Fruit fly (Drosophila melanogaster): ENCODE data around the gene Fur1.

Gene Fur1

DNA sequence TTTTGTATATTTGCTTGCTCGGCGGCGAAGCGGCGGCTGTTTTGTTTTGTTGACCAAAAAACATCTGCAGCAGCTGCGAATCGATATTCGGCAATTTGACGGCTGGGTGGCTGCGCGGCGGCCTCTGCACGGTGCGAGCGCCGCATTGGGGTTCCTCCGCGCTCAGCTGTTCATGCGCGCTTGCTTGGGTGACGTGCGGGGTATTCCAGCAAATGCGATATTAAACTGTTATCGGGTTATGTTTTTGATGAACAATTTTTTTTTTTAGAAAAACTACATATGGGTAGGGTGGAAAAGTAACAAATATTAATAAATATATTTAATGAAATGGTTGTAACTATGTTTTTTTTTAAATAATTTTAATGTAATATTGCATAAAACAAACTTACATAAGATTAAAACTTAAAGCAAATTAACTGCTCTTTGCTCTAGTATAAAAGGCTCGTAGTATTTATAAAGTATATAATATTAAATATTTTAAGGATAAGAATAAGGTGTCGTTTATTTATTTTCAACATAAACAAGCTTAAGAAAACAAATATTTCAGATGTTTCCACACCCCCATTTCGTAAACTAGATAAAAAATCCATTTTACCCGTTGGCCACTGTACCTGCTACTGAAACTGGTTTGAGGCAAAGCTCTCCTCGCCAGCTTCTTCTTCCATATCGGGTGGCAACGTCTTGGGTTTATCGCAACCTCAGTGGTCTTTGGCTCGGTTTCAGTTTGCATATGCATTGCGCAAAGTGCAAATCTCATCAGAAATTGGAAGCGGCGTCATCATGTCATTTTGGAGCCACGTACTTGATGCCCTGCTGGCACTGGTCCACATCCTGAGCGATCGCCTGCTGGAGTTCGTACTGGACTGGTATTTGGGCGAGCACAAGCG is 18.2 kb upstream of the Fur1 start, which contains the start of the genes Gnpat and CG5112 (continued):
- TF ChIP-seq cg (GFP tag; optimal IDR thresholded peaks at IDR 0.05), result no peak
- peak; percentile 52 for TF ChIP-seq Chrac-16 (GFP tag; optimal IDR thresholded peaks at IDR 0.05)
- peak; percentile 46 for TF ChIP-seq trem (tag; optimal IDR thresholded peaks at IDR 0.05)
- TF ChIP-seq CG2678 (tag; optimal IDR thresholded peaks at IDR 0.05), result peak; percentile 64
- TF ChIP-seq gcm (GFP tag; optimal IDR thresholded peaks at IDR 0.05), result peak; percentile 48
- TF ChIP-seq CG2120 (GFP tag; optimal IDR thresholded peaks at IDR 0.05), result peak; percentile 79
- peak; percentile 86 for TF ChIP-seq CG11456 (GFP tag; IDR thresholded peaks at IDR 0.05)
- peak; percentile 36 for TF ChIP-seq nmo (GFP tag; optimal IDR thresholded peaks at IDR 0.05)
- TF ChIP-seq NK7.1 (GFP tag; optimal IDR thresholded peaks at IDR 0.05), result peak; percentile 9
- peak; percentile 65 for TF ChIP-seq Meics (GFP tag; optimal IDR thresholded peaks at IDR 0.05)
- peak; percentile 80 for TF ChIP-seq H2.0 (GFP tag; IDR thresholded peaks at IDR 0.05)
- TF ChIP-seq nau (GFP tag; optimal IDR thresholded peaks at IDR 0.05), result peak; percentile 48
- peak; percentile 50 for TF ChIP-seq CG12769 (tag; optimal IDR thresholded peaks at IDR 0.05)
- TF ChIP-seq slbo (GFP tag; IDR thresholded peaks at IDR 0.05), result peak; percentile 87
- TF ChIP-seq CG34376 (GFP tag; optimal IDR thresholded peaks at IDR 0.05), result peak; percentile 10

DNA sequence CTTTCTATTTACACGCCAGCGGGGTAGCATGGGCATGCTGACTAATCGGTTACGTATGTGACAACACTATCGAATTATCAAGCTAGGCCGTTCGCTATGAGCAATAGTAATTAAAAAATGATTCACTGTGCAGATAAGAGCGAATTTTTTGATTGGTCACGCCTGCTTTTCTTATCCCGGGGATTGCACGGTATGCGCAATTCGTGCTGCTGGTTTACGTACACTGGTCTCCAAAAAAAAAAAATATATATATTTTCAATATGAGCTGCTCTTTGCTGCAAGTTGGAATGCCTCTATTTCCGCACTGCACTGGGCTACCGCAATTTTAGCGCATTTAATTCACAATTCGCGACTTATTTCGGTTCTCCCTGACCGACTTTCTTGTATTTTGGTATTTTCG is 17.5 kb upstream of the Fur1 start:
- TF ChIP-seq ranshi (GFP tag; IDR thresholded peaks at IDR 0.05) (no peak), inv (GFP tag; IDR thresholded peaks at IDR 0.05; ENCODE audit: partially characterized antibody) (no peak), CG11560 (tag; IDR thresholded peaks at IDR 0.05) (no peak), CG2120 (GFP tag; optimal IDR thresholded peaks at IDR 0.05) (no peak), sob (GFP tag; IDR thresholded peaks at IDR 0.05) (no peak), gcm2 (GFP tag; optimal IDR thresholded peaks at IDR 0.05) (no peak), CrebB (tag; optimal IDR thresholded peaks at IDR 0.05) (no peak), CG12299 (tag; optimal IDR thresholded peaks at IDR 0.05) (no peak), CG1647 (GFP tag; optimal IDR thresholded peaks at IDR 0.05) (no peak), Poxn (GFP tag; IDR thresholded peaks at IDR 0.05) (no peak), nerfin-1 (tag; optimal IDR thresholded peaks at IDR 0.05) (no peak), nau (GFP tag; optimal IDR thresholded peaks at IDR 0.05) (no peak), bigmax (GFP tag; optimal IDR thresholded peaks at IDR 0.05) (no peak), CG4854 (GFP tag; optimal IDR thresholded peaks at IDR 0.05) (no peak), CG17359 (tag; optimal IDR thresholded peaks at IDR 0.05) (peak; percentile 35), ham (GFP tag; IDR thresholded peaks at IDR 0.05) (no peak), Pdp1 (GFP tag; optimal IDR thresholded peaks at IDR 0.05) (peak in 1 of 2 experiments; percentile 22), CTCF (GFP tag; optimal IDR thresholded peaks at IDR 0.05) (no peak), CG30431 (GFP tag; optimal IDR thresholded peaks at IDR 0.05) (no peak), peb (GFP tag; IDR thresholded peaks at IDR 0.05) (no peak), Fer2 (tag; optimal IDR thresholded peaks at IDR 0.05) (no peak), ewg (GFP tag; optimal IDR thresholded peaks at IDR 0.05) (no peak), Bteb2 (GFP tag; optimal IDR thresholded peaks at IDR 0.05) (no peak), Mes4 (GFP tag; optimal IDR thresholded peaks at IDR 0.05) (no peak), B-H1 (GFP tag; IDR thresholded peaks at IDR 0.05) (no peak; the same call in 2 of the 3 replicates), Gsc (GFP tag; IDR thresholded peaks at IDR 0.05) (no peak), ci (GFP tag; IDR thresholded peaks at IDR 0.05) (peak; percentile 8; the same call in 1 of the 3 replicates), salm (tag; optimal IDR thresholded peaks at IDR 0.05) (no peak), CG7963 (GFP tag; IDR thresholded peaks at IDR 0.05; ENCODE audit: partially characterized antibody) (no peak), Sox100B (GFP tag; optimal IDR thresholded peaks at IDR 0.05) (no peak), pnt (GFP tag; optimal IDR thresholded peaks at IDR 0.05) (no peak), odd (GFP tag; optimal IDR thresholded peaks at IDR 0.05) (no peak), Spps (tag; optimal IDR thresholded peaks at IDR 0.05) (no peak), pb (GFP tag; optimal IDR thresholded peaks at IDR 0.05) (no peak), ATbp (GFP tag; optimal IDR thresholded peaks at IDR 0.05) (peak; percentile 11), Myb (GFP tag; optimal IDR thresholded peaks at IDR 0.05) (no peak)
